Worm (Caenorhabditis elegans): ENCODE measurements around the gene best-14.

best-14 gene

DNA sequence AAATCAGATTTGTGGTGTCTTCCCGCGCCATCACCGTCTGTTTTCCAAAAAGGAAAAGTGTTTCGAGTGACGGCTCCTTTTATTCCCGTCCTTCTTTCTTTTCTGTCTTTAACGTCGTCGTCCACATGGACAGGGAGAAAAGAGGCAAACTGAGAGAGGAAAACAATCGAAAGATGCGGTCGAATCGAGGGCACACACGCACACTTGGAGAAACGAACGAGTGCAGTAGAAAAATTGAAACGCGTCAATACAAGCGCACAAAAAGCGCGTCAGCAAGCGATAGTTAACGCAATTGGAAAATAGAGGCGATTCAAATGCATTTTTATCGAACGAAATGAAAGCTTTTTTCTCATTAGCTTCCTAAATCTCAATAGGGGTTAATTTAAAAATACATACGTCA, 21.0 kb upstream of the best-14 start (continued):
- TF ChIP-seq unc-62 (GFP tag; optimal IDR thresholded peaks at IDR 0.05 in 1 of 2) (peak in 1 of 2 experiments; percentile 99), unc-62 (tag; optimal IDR thresholded peaks at IDR 0.05) (no peak), spr-3 (GFP tag; optimal IDR thresholded peaks at IDR 0.05) (peak; percentile 62), nhr-25 (tag; optimal IDR thresholded peaks at IDR 0.05; ENCODE audit: borderline replicate concordance, insufficient read depth) (peak; percentile 12), nhr-237 (tag; optimal IDR thresholded peaks at IDR 0.05) (no peak), ceh-62 (tag; optimal IDR thresholded peaks at IDR 0.05) (no peak), zip-2 (tag; optimal IDR thresholded peaks at IDR 0.05) (no peak), nhr-10 (tag; optimal IDR thresholded peaks at IDR 0.05) (no peak), zfp-2 (tag; optimal IDR thresholded peaks at IDR 0.05) (peak; percentile 6), fos-1 (tag; optimal IDR thresholded peaks at IDR 0.05) (no peak), rbr-2 (tag; optimal IDR thresholded peaks at IDR 0.05) (peak; percentile 93), Y105C5A.15 (GFP tag; IDR thresholded peaks at IDR 0.05) (no peak), ces-1 (GFP tag; optimal IDR thresholded peaks at IDR 0.05) (no peak), nhr-42 (GFP tag; IDR thresholded peaks at IDR 0.05) (peak; percentile 71; the same call in 1 of the 2 replicates), hlh-11 (tag; optimal IDR thresholded peaks at IDR 0.05) (peak; percentile 89)

DNA sequence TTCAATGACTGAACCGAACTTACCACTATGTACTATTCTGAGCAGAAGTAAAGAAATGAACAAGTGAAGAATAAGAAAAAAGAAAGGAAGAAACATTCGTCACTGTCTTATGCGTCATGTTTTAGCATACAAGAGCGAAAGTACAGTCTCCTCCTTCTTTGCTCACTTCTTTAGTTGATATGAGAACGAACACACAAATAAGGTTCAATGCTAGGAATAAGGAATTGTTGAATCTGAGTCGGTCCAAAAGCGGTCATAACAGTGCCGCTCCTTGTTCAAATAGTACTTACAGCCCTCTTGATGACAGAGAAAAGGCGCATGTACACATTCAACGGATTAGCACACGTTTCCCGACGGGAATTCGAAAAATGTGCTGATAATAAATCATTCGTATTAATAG, 18.7 kb upstream of the best-14 start, which contains the start of gene F25D1.8:
Gene F25D1.8 (plus strand): TSS at position 301 of the 400 bp plus-strand sequence.
- no peak for TF ChIP-seq D1046.2 (GFP tag; IDR thresholded peaks at IDR 0.05)
- no peak for TF ChIP-seq fkh-10 (GFP tag; optimal IDR thresholded peaks at IDR 0.05)
- no peak for TF ChIP-seq nhr-25 (tag; optimal IDR thresholded peaks at IDR 0.05; ENCODE audit: borderline replicate concordance, insufficient read depth)
- TF ChIP-seq fos-1 (tag; optimal IDR thresholded peaks at IDR 0.05): no peak
- TF ChIP-seq ceh-82 (tag; optimal IDR thresholded peaks at IDR 0.05): no peak
- no peak for TF ChIP-seq F49E8.2 (tag; optimal IDR thresholded peaks at IDR 0.05; ENCODE audit: borderline replicate concordance)
- TF ChIP-seq F44E2.7 (GFP tag; IDR thresholded peaks at IDR 0.05): no peak
- TF ChIP-seq nhr-76 (tag; optimal IDR thresholded peaks at IDR 0.05): no peak
- TF ChIP-seq daf-19 (GFP tag; conservative IDR thresholded peaks at IDR 0.05): no peak
- no peak for TF ChIP-seq nhr-6 (tag; optimal IDR thresholded peaks at IDR 0.05)
- TF ChIP-seq zip-11 (GFP tag; IDR thresholded peaks at IDR 0.05): no peak
- TF ChIP-seq mdt-29 (GFP tag; IDR thresholded peaks at IDR 0.05): no peak
- TF ChIP-seq duxl-1 (tag; optimal IDR thresholded peaks at IDR 0.05; ENCODE audit: poor library complexity): no peak
- no peak for TF ChIP-seq ceh-20 (GFP tag; IDR thresholded peaks at IDR 0.05)
- no peak for TF ChIP-seq ceh-32 (tag; optimal IDR thresholded peaks at IDR 0.05; ENCODE audit: poor library complexity)
- no peak for TF ChIP-seq Y105C5A.15 (GFP tag; IDR thresholded peaks at IDR 0.05)
- TF ChIP-seq pha-4 (GFP tag; IDR thresholded peaks at IDR 0.05): no peak
- no peak for TF ChIP-seq pha-4 (tag; optimal IDR thresholded peaks at IDR 0.05)
- TF ChIP-seq nhr-102 (tag; optimal IDR thresholded peaks at IDR 0.05): no peak
- no peak for TF ChIP-seq saeg-2 (GFP tag; IDR thresholded peaks at IDR 0.05)

DNA sequence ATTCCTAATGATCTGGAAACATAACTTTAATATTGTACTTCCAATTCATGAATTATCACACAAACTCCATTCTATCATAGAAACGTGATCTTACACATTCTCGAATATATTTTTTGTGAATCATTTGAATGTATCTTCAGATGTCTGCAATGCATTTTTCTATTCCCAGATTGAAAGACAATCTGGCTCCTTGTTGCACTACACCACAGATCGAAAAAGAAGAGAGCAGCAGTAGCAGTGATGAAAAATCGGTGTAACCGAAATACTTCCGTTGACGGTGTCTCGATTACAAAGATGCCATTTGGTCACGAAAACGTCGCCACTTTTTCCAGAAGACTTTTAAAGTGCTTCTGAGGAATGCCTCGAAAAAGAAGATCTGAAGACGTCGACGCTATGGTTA, 17.8 kb upstream of the best-14 start, which contains the start of gene degt-1:
Gene degt-1 (plus strand): TSS at position 301 of the 400 bp plus-strand sequence.
- TF ChIP-seq nhr-111 (GFP tag; optimal IDR thresholded peaks at IDR 0.05) (no peak), T26A8.4 (GFP tag; IDR thresholded peaks at IDR 0.05) (no peak), ceh-62 (tag; optimal IDR thresholded peaks at IDR 0.05) (no peak), nhr-10 (tag; optimal IDR thresholded peaks at IDR 0.05) (no peak), set-16 (GFP tag; IDR thresholded peaks at IDR 0.05) (no peak), Y75B8A.6 (GFP tag; IDR thresholded peaks at IDR 0.05) (no peak), zfp-3 (GFP tag; conservative IDR thresholded peaks at IDR 0.05) (no peak), nhr-237 (tag; optimal IDR thresholded peaks at IDR 0.05) (no peak), dpl-1 (GFP tag; optimal IDR thresholded peaks at IDR 0.05) (no peak), mxl-3 (GFP tag; optimal IDR thresholded peaks at IDR 0.05) (no peak), saeg-2 (GFP tag; IDR thresholded peaks at IDR 0.05) (no peak), F49E8.2 (tag; optimal IDR thresholded peaks at IDR 0.05; ENCODE audit: borderline replicate concordance) (no peak), mes-2 (tag; optimal IDR thresholded peaks at IDR 0.05; ENCODE audit: poor library complexity, severe bottlenecking) (no peak), aha-1 (tag) (no peak), F37D6.2 (tag; optimal IDR thresholded peaks at IDR 0.05) (no peak), daf-19 (GFP tag; conservative IDR thresholded peaks at IDR 0.05) (no peak), mdt-29 (GFP tag; IDR thresholded peaks at IDR 0.05) (no peak), zip-2 (tag; optimal IDR thresholded peaks at IDR 0.05) (no peak)

All from whole organism, L4 larva.